Fruit fly (Drosophila melanogaster) whole organism, embryonic: ENCODE measurements around the gene Obp19a.
A peak's percentile ranks its signal among the peaks of the same experiment; 100 is the strongest.

Experiments used
- Ada2b ChIP-seq: fragments of 200-800 bp; sonication (Bioruptor generic); IDR thresholded peaks from 2 replicates; pipeline ENCODE4 v1.3.6; 2022; ENCODE audit warnings: missing biosample characterization, missing genetic modification characterization
- Antp ChIP-seq: fragments of 200-800 bp; sonication (Bioruptor generic); optimal IDR thresholded peaks from 3 replicates; lab custom pipeline; 2016; ENCODE audit warnings: missing biosample characterization, missing genetic modification characterization
- Bteb2 ChIP-seq: fragments of 200-800 bp; sonication (Bioruptor generic); optimal IDR thresholded peaks from 2 replicates; lab custom pipeline; 2016; ENCODE audit warnings: missing biosample characterization, missing genetic modification characterization
- CG10654 ChIP-seq: fragments of 200-800 bp; sonication (Bioruptor generic); optimal IDR thresholded peaks from 2 replicates; lab custom pipeline; 2016; ENCODE audit warnings: missing biosample characterization, missing genetic modification characterization
- CG13624 ChIP-seq: fragments of 200-800 bp; sonication (Bioruptor generic); optimal IDR thresholded peaks from 2 replicates; lab custom pipeline; 2016; ENCODE audit warnings: missing biosample characterization, missing genetic modification characterization
- CG14860 ChIP-seq: fragments of 200-800 bp; sonication (Bioruptor generic); IDR thresholded peaks from 3 replicates; pipeline ENCODE4 v1.3.6; 2022; ENCODE audit warnings: missing biosample characterization, missing genetic modification characterization; ENCODE audit not compliant: partially characterized antibody
- CG15514 ChIP-seq: fragments of 200-800 bp; sonication (Bioruptor generic); optimal IDR thresholded peaks from 3 replicates; lab custom pipeline; 2017; ENCODE audit warnings: missing biosample characterization, missing genetic modification characterization, mild to moderate bottlenecking, moderate library complexity, missing genetic modification reagents
- CG17361 ChIP-seq: fragments of 200-800 bp; sonication (Bioruptor generic); IDR thresholded peaks from 3 replicates; pipeline ENCODE4 v1.3.6; 2022; ENCODE audit warnings: missing biosample characterization, missing genetic modification characterization
- CG2120 ChIP-seq: fragments of 200-800 bp; sonication (Bioruptor generic); optimal IDR thresholded peaks from 3 replicates; lab custom pipeline; 2016; ENCODE audit warnings: missing biosample characterization, missing genetic modification characterization
- CG2129 ChIP-seq: fragments of 200-800 bp; sonication (Bioruptor generic); IDR thresholded peaks from 2 replicates; pipeline ENCODE4 v1.3.6; 2022; ENCODE audit warnings: missing biosample characterization, missing genetic modification characterization; ENCODE audit not compliant: partially characterized antibody
- CG34224 ChIP-seq: fragments of 200-800 bp; sonication (Bioruptor generic); IDR thresholded peaks from 3 replicates; pipeline ENCODE4 v1.3.6; 2022; ENCODE audit warnings: missing biosample characterization, missing genetic modification characterization; ENCODE audit not compliant: partially characterized antibody
- CG3847 ChIP-seq: fragments of 200-800 bp; sonication (Bioruptor generic); IDR thresholded peaks from 2 replicates; pipeline ENCODE4 v1.3.6; 2022; ENCODE audit warnings: missing biosample characterization, missing genetic modification characterization
- CG3995 ChIP-seq: fragments of 200-800 bp; sonication (Bioruptor generic); optimal IDR thresholded peaks from 3 replicates; lab custom pipeline; 2016; ENCODE audit warnings: missing biosample characterization, missing genetic modification characterization
- CG4617 ChIP-seq: fragments of 200-800 bp; sonication (Bioruptor generic); optimal IDR thresholded peaks from 3 replicates; lab custom pipeline; 2016; ENCODE audit warnings: missing biosample characterization, missing genetic modification characterization, borderline replicate concordance
- CG6791 ChIP-seq: fragments of 200-800 bp; sonication (Bioruptor generic); IDR thresholded peaks from 3 replicates; pipeline ENCODE4 v1.3.6; 2022; ENCODE audit warnings: missing biosample characterization, missing genetic modification characterization; ENCODE audit not compliant: partially characterized antibody
- CG7786 ChIP-seq: fragments of 200-800 bp; sonication (Bioruptor generic); optimal IDR thresholded peaks from 2 replicates; lab custom pipeline; 2016; ENCODE audit warnings: missing biosample characterization, missing genetic modification characterization
- CG7963 ChIP-seq: fragments of 200-800 bp; sonication (Bioruptor generic); IDR thresholded peaks from 3 replicates; pipeline ENCODE4 v1.3.6; 2022; ENCODE audit warnings: missing biosample characterization, missing genetic modification characterization; ENCODE audit not compliant: partially characterized antibody
- CG9215 ChIP-seq: fragments of 200-800 bp; sonication (Bioruptor generic); IDR thresholded peaks from 2 replicates; pipeline ENCODE4 v1.3.6; 2022; ENCODE audit warnings: missing biosample characterization, missing genetic modification characterization
- CG9932 ChIP-seq: fragments of 200-800 bp; sonication (Bioruptor generic); IDR thresholded peaks from 2 replicates; pipeline ENCODE4 v1.3.6; 2022; ENCODE audit warnings: missing biosample characterization, missing genetic modification characterization
- Camta ChIP-seq: fragments of 200-800 bp; sonication (Bioruptor generic); optimal IDR thresholded peaks from 2 replicates; lab custom pipeline; 2016; ENCODE audit warnings: missing biosample characterization, missing genetic modification characterization
- CoRest ChIP-seq: fragments of 200-800 bp; sonication (Bioruptor generic); optimal IDR thresholded peaks from 3 replicates; lab custom pipeline; 2018; ENCODE audit warnings: missing biosample characterization, mild to moderate bottlenecking, missing genetic modification characterization, moderate library complexity
- Dll ChIP-seq: fragments of 200-800 bp; sonication (Bioruptor generic); IDR thresholded peaks from 4 replicates; pipeline ENCODE4 v1.3.6; 2022; ENCODE audit warnings: missing biosample characterization, missing genetic modification characterization; ENCODE audit not compliant: partially characterized antibody
- Doc3 ChIP-seq: fragments of 200-800 bp; sonication (Bioruptor generic); IDR thresholded peaks from 3 replicates; pipeline ENCODE4 v1.3.6; 2022; ENCODE audit warnings: missing biosample characterization, missing genetic modification characterization; ENCODE audit not compliant: partially characterized antibody
- Elba2 ChIP-seq: fragments of 200-800 bp; sonication (Bioruptor generic); optimal IDR thresholded peaks from 3 replicates; lab custom pipeline; 2016; ENCODE audit warnings: missing biosample characterization, missing genetic modification characterization
- Fer3 ChIP-seq: fragments of 200-800 bp; sonication (Bioruptor generic); optimal IDR thresholded peaks from 2 replicates; lab custom pipeline; 2018; ENCODE audit warnings: missing biosample characterization, mild to moderate bottlenecking, missing genetic modification characterization, moderate library complexity
- Pdp1 ChIP-seq, 2 experiments: fragments of 200-800 bp; sonication (Bioruptor generic); optimal IDR thresholded peaks; 3 replicates each; lab custom pipeline; 2016; ENCODE audit warnings: missing biosample characterization in 2 of 2, missing genetic modification characterization in 2 of 2, mild to moderate bottlenecking in 1 of 2, moderate library complexity in 1 of 2
- Poxn ChIP-seq: fragments of 200-800 bp; sonication (Bioruptor generic); IDR thresholded peaks from 2 replicates; pipeline ENCODE4 v1.3.6; 2022; ENCODE audit warnings: missing biosample characterization, missing genetic modification characterization
- Rfx ChIP-seq: fragments of 200-800 bp; sonication (Bioruptor generic); IDR thresholded peaks from 2 replicates; pipeline ENCODE4 v1.3.6; 2022; ENCODE audit warnings: missing biosample characterization, missing genetic modification characterization
- Sox100B ChIP-seq: fragments of 200-800 bp; sonication (Bioruptor generic); optimal IDR thresholded peaks from 3 replicates; lab custom pipeline; 2018; ENCODE audit warnings: missing biosample characterization, mild to moderate bottlenecking, missing genetic modification characterization
- Sry-δ ChIP-seq: fragments of 200-800 bp; sonication (Bioruptor generic); optimal IDR thresholded peaks from 2 replicates; lab custom pipeline; 2016; ENCODE audit warnings: missing biosample characterization, missing genetic modification characterization
- Vsx1 ChIP-seq: fragments of 200-800 bp; sonication (Bioruptor generic); optimal IDR thresholded peaks from 2 replicates; lab custom pipeline; 2017; ENCODE audit warnings: missing biosample characterization, mild to moderate bottlenecking, missing genetic modification characterization, missing genetic modification reagents
- cas ChIP-seq: fragments of 200-800 bp; sonication (Bioruptor generic); IDR thresholded peaks from 2 replicates; pipeline ENCODE4 v1.3.6; 2022; ENCODE audit warnings: missing biosample characterization, missing genetic modification characterization
- chif ChIP-seq, 2 experiments: fragments of 200-800 bp; sonication (Bioruptor generic); optimal IDR thresholded peaks; 3 replicates each; lab custom pipeline; 2016; ENCODE audit warnings: missing biosample characterization in 2 of 2, missing genetic modification characterization in 2 of 2
- dmrt99B ChIP-seq: fragments of 200-800 bp; sonication (Bioruptor generic); optimal IDR thresholded peaks from 2 replicates; lab custom pipeline; 2018; ENCODE audit warnings: missing biosample characterization, mild to moderate bottlenecking, missing genetic modification characterization, moderate library complexity
- gcm2 ChIP-seq: fragments of 200-800 bp; sonication (Bioruptor generic); optimal IDR thresholded peaks from 2 replicates; lab custom pipeline; 2016; ENCODE audit warnings: missing biosample characterization, missing genetic modification characterization
- gfzf ChIP-seq: fragments of 200-800 bp; sonication (Bioruptor generic); optimal IDR thresholded peaks from 2 replicates; lab custom pipeline; 2016; ENCODE audit warnings: missing biosample characterization, mild to moderate bottlenecking, missing genetic modification characterization, moderate library complexity
- grau ChIP-seq: fragments of 200-800 bp; optimal IDR thresholded peaks from 3 replicates; lab custom pipeline; 2019; ENCODE audit warnings: missing biosample characterization, mild to moderate bottlenecking, missing genetic modification characterization, moderate library complexity
- gsb-n ChIP-seq: fragments of 200-800 bp; sonication (Bioruptor generic); optimal IDR thresholded peaks from 3 replicates; lab custom pipeline; 2018; ENCODE audit warnings: missing biosample characterization, mild to moderate bottlenecking, missing genetic modification characterization
- hbn ChIP-seq: fragments of 200-800 bp; sonication (Bioruptor generic); IDR thresholded peaks from 2 replicates; pipeline ENCODE4 v1.3.6; 2022; ENCODE audit warnings: missing biosample characterization, missing genetic modification characterization; ENCODE audit not compliant: partially characterized antibody
- ind ChIP-seq: fragments of 200-800 bp; sonication (Bioruptor generic); optimal IDR thresholded peaks from 3 replicates; lab custom pipeline; 2016; ENCODE audit warnings: missing biosample characterization, missing genetic modification characterization
- lilli ChIP-seq: fragments of 200-800 bp; sonication (Bioruptor generic); optimal IDR thresholded peaks from 3 replicates; lab custom pipeline; 2016; ENCODE audit warnings: missing biosample characterization, missing genetic modification characterization
- lola ChIP-seq, 3 experiments: fragments of >200 bp in 2 of 3; fragments of 200-800 bp in 1 of 3; sonication (Bioruptor generic) in 1 of 3; optimal IDR thresholded peaks; 2 replicates each; lab custom pipeline; 2017 to 2019; ENCODE audit warnings: missing biosample characterization in 3 of 3, missing genetic modification characterization in 3 of 3, mild to moderate bottlenecking in 1 of 3, moderate library complexity in 1 of 3
- nerfin-2 ChIP-seq: fragments of 200-800 bp; sonication (Bioruptor generic); IDR thresholded peaks from 2 replicates; pipeline ENCODE4 v1.3.6; 2022; ENCODE audit warnings: missing biosample characterization, missing genetic modification characterization; ENCODE audit not compliant: partially characterized antibody
- nmo ChIP-seq: fragments of 200-800 bp; sonication (Bioruptor generic); optimal IDR thresholded peaks from 2 replicates; lab custom pipeline; 2018; ENCODE audit warnings: missing biosample characterization, mild to moderate bottlenecking, missing genetic modification characterization, moderate library complexity
- pb ChIP-seq: fragments of 200-800 bp; sonication (Bioruptor generic); optimal IDR thresholded peaks from 3 replicates; lab custom pipeline; 2016; ENCODE audit warnings: missing biosample characterization, missing genetic modification characterization
- row ChIP-seq: fragments of 200-800 bp; sonication (Bioruptor generic); IDR thresholded peaks from 3 replicates; pipeline ENCODE4 v1.3.6; 2022; ENCODE audit warnings: missing biosample characterization, missing genetic modification characterization
- sna ChIP-seq: fragments of 200-800 bp; sonication (Bioruptor generic); IDR thresholded peaks from 2 replicates; pipeline ENCODE4 v1.3.6; 2022; ENCODE audit warnings: missing biosample characterization, missing genetic modification characterization; ENCODE audit not compliant: partially characterized antibody
- stwl ChIP-seq: fragments of 200-800 bp; sonication (Bioruptor generic); optimal IDR thresholded peaks from 3 replicates; lab custom pipeline; 2018; ENCODE audit warnings: missing biosample characterization, mild to moderate bottlenecking, missing genetic modification characterization, moderate library complexity
- vvl ChIP-seq: fragments of 200-800 bp; sonication (Bioruptor generic); IDR thresholded peaks from 2 replicates; pipeline ENCODE4 v1.3.6; 2022; ENCODE audit warnings: missing biosample characterization, missing genetic modification characterization

Obp19a gene

dm6 chrX:20423747-20424165, 8.2 kb downstream of the Obp19a start, which contains the start of the genes Pp4-19C and cactin (continued):
- peak; percentile 69 for TF ChIP-seq nmo
- peak; percentile 45 for TF ChIP-seq lilli
- TF ChIP-seq Sox100B (GFP tag; lab: Kevin White, UChicago), result no peak
- no peak for TF ChIP-seq Fer3 (tag; lab: Kevin White, UChicago)
- peak; percentile 86 for TF ChIP-seq nerfin-2 (GFP tag; lab: Robert Waterston, UW)
- peak; percentile 60 for TF ChIP-seq CG3995 (GFP tag; lab: Kevin White, UChicago)
- TF ChIP-seq Sry-δ (GFP tag; lab: Kevin White, UChicago), result peak; percentile 90
- TF ChIP-seq gcm2 (GFP tag; lab: Kevin White, UChicago), result no peak
- peak; percentile 94 for TF ChIP-seq CG14860 (GFP tag; lab: Robert Waterston, UW)
- TF ChIP-seq gsb-n (tag; lab: Kevin White, UChicago), result no peak
- no peak for TF ChIP-seq Vsx1 (GFP tag; lab: Kevin White, UChicago)
- peak; percentile 83 for TF ChIP-seq CG6791 (GFP tag; lab: Robert Waterston, UW)
- TF ChIP-seq CG2120, result peak; percentile 48
- TF ChIP-seq CG15514 (GFP tag; lab: Kevin White, UChicago), result peak; percentile 4
- TF ChIP-seq CG34224 (GFP tag; lab: Robert Waterston, UW), result peak; percentile 83
- TF ChIP-seq grau (tag; lab: Kevin White, UChicago), result peak; percentile 36
- peak; percentile 17 for TF ChIP-seq ind
- TF ChIP-seq Pdp1 (GFP tag; optimal IDR thresholded peaks at IDR 0.05; lab: Kevin White, UChicago), result peak; percentile 18 to 78
- peak; percentile 36 for TF ChIP-seq Camta (GFP tag; lab: Kevin White, UChicago)
- TF ChIP-seq Antp, result peak; percentile 0
- TF ChIP-seq Rfx (GFP tag; lab: Robert Waterston, UW), result peak; percentile 30; the same call in 1 of the 2 replicates
- no peak for TF ChIP-seq pb (GFP tag; lab: Kevin White, UChicago)
- TF ChIP-seq chif (GFP tag; optimal IDR thresholded peaks at IDR 0.05; lab: Kevin White, UChicago), result peak in 1 of 2 experiments; percentile 21
- peak; percentile 17 for TF ChIP-seq gfzf (GFP tag; lab: Kevin White, UChicago)
- TF ChIP-seq dmrt99B (tag; lab: Kevin White, UChicago), result no peak
- peak; percentile 81 for TF ChIP-seq CG7963 (GFP tag; lab: Robert Waterston, UW)
- no peak for TF ChIP-seq CG10654
- TF ChIP-seq Doc3, result peak; percentile 84
- 0 out of 3 replicates have a peak, but pooled peaks have one; percentile 30 for TF ChIP-seq CG17361 (GFP tag; lab: Robert Waterston, UW)
- TF ChIP-seq CG7786 (GFP tag; lab: Kevin White, UChicago), result peak; percentile 29
- no peak for TF ChIP-seq Ada2b
- peak; percentile 41 for TF ChIP-seq CoRest
- peak; percentile 56; the same call in 1 of the 2 replicates for TF ChIP-seq CG9932
- TF ChIP-seq stwl (tag; lab: Kevin White, UChicago), result peak; percentile 59
- peak; percentile 15; the same call in 1 of the 2 replicates for TF ChIP-seq CG3847 (GFP tag; lab: Robert Waterston, UW)
- TF ChIP-seq CG9215 (GFP tag; lab: Robert Waterston, UW), result peak; percentile 30; the same call in 1 of the 2 replicates
- TF ChIP-seq sna (GFP tag; lab: Robert Waterston, UW), result peak; percentile 86
- TF ChIP-seq lola (GFP tag; optimal IDR thresholded peaks at IDR 0.05; lab: Kevin White, UChicago), result peak in 1 of 3 experiments; percentile 29
- TF ChIP-seq hbn (GFP tag; lab: Robert Waterston, UW), result peak; percentile 61
- peak; percentile 72 for TF ChIP-seq row (GFP tag; lab: Robert Waterston, UW)
- TF ChIP-seq CG2129 (GFP tag; lab: Robert Waterston, UW), result peak; percentile 71
- TF ChIP-seq Bteb2 (GFP tag; lab: Kevin White, UChicago), result peak; percentile 3
- TF ChIP-seq CG13624 (GFP tag; lab: Kevin White, UChicago), result peak; percentile 24
- TF ChIP-seq Poxn (GFP tag; lab: Robert Waterston, UW), result no peak
- peak; percentile 91 for TF ChIP-seq Dll
- TF ChIP-seq Elba2 (GFP tag; lab: Kevin White, UChicago), result peak; percentile 30
- TF ChIP-seq vvl (GFP tag; lab: Robert Waterston, UW), result 0 out of 2 replicates have a peak, but pooled peaks have one; percentile 23
- TF ChIP-seq CG4617 (GFP tag; lab: Kevin White, UChicago), result peak; percentile 62
- TF ChIP-seq cas, result no peak
